Fruit fly (Drosophila melanogaster): Measurements from ENCODE around the gene CG12984.

- TF ChIP-seq CG8478 (optimal IDR thresholded peaks at IDR 0.05) (no peak), CTCF (optimal IDR thresholded peaks at IDR 0.05) (no peak)
These were observed 41.9 kb upstream of the CG12984 start, which contains the start of gene fng for dm6 chr3L:20949371-20950135.

Measured in S2 (cell line).